Fruit fly (Drosophila melanogaster): ENCODE data around the gene cDIP.

Gene cDIP

dm6 chr3R:21188540-21189276, 27.8 kb upstream of the cDIP start (continued):
- peak; percentile 92 for TF ChIP-seq kni (GFP tag; optimal IDR thresholded peaks at IDR 0.05)
- peak; percentile 66 for TF ChIP-seq her (GFP tag; optimal IDR thresholded peaks at IDR 0.05)
- no peak for TF ChIP-seq CG6254 (GFP tag; optimal IDR thresholded peaks at IDR 0.05)
- TF ChIP-seq stwl (tag; optimal IDR thresholded peaks at IDR 0.05) = peak; percentile 9
- TF ChIP-seq CrebB (tag; optimal IDR thresholded peaks at IDR 0.05) = peak; percentile 65
- TF ChIP-seq CG10321 (GFP tag; IDR thresholded peaks at IDR 0.05) = no peak
- no peak for TF ChIP-seq aop (GFP tag; IDR thresholded peaks at IDR 0.05)
- no peak for TF ChIP-seq Xbp1 (GFP tag; optimal IDR thresholded peaks at IDR 0.05)
- TF ChIP-seq sens (GFP tag) = peak; percentile 75
- peak; percentile 56 for TF ChIP-seq lbe (GFP tag; optimal IDR thresholded peaks at IDR 0.05)
- TF ChIP-seq pb (GFP tag; optimal IDR thresholded peaks at IDR 0.05) = peak; percentile 52
- TF ChIP-seq rib (GFP tag; IDR thresholded peaks at IDR 0.05) = peak; percentile 60; the same call in 1 of the 2 replicates
- TF ChIP-seq peb (GFP tag; IDR thresholded peaks at IDR 0.05) = peak; percentile 21; the same call in 1 of the 2 replicates
- TF ChIP-seq nerfin-2 (GFP tag; IDR thresholded peaks at IDR 0.05; ENCODE audit: partially characterized antibody) = peak; percentile 18; the same call in 1 of the 2 replicates
- no peak for TF ChIP-seq pum (GFP tag; optimal IDR thresholded peaks at IDR 0.05)
- peak; percentile 13 for TF ChIP-seq CG7745 (tag; optimal IDR thresholded peaks at IDR 0.05)
- peak; percentile 46; the same call in 1 of the 3 replicates for TF ChIP-seq Optix (GFP tag; IDR thresholded peaks at IDR 0.05)
- TF ChIP-seq NK7.1 (GFP tag; optimal IDR thresholded peaks at IDR 0.05) = peak; percentile 18
- peak; percentile 33 for TF ChIP-seq CG1529 (GFP tag; optimal IDR thresholded peaks at IDR 0.05)
- no peak for TF ChIP-seq salm (tag; optimal IDR thresholded peaks at IDR 0.05)
- peak; percentile 65; the same call in 1 of the 2 replicates for TF ChIP-seq CG42726 (GFP tag; IDR thresholded peaks at IDR 0.05; ENCODE audit: partially characterized antibody)
- peak; percentile 98 for TF ChIP-seq Jarid2 (GFP tag; optimal IDR thresholded peaks at IDR 0.05)
- TF ChIP-seq pros (GFP tag; optimal IDR thresholded peaks at IDR 0.05) = peak; percentile 64
- TF ChIP-seq Sry-β (GFP tag; optimal IDR thresholded peaks at IDR 0.05) = no peak
- TF ChIP-seq CG2712 (tag; optimal IDR thresholded peaks at IDR 0.05) = peak; percentile 31
- TF ChIP-seq sqz (GFP tag; optimal IDR thresholded peaks at IDR 0.05) = peak; percentile 84
- peak; percentile 30 for TF ChIP-seq CG15601 (tag; optimal IDR thresholded peaks at IDR 0.05)
- TF ChIP-seq CG18599 (GFP tag; optimal IDR thresholded peaks at IDR 0.05) = peak; percentile 71
- peak; percentile 81 for TF ChIP-seq CG7987 (GFP tag; optimal IDR thresholded peaks at IDR 0.05)
- 0 out of 2 replicates have a peak, but pooled peaks have one; percentile 28 for TF ChIP-seq Awh (GFP tag; IDR thresholded peaks at IDR 0.05)
- no peak for TF ChIP-seq CG9876 (GFP tag; optimal IDR thresholded peaks at IDR 0.05)
- TF ChIP-seq CG1603 (tag; optimal IDR thresholded peaks at IDR 0.05) = peak; percentile 35
- TF ChIP-seq ci (GFP tag; IDR thresholded peaks at IDR 0.05) = peak; percentile 80
- TF ChIP-seq crc (GFP tag; optimal IDR thresholded peaks at IDR 0.05) = no peak
- peak; percentile 45 for TF ChIP-seq CG13624 (GFP tag; optimal IDR thresholded peaks at IDR 0.05)
- peak; percentile 29 for TF ChIP-seq CHES-1-like (GFP tag; optimal IDR thresholded peaks at IDR 0.05)
- TF ChIP-seq CG31365 (tag; optimal IDR thresholded peaks at IDR 0.05) = peak; percentile 53
- peak; percentile 36 for TF ChIP-seq wek (GFP tag; optimal IDR thresholded peaks at IDR 0.05)
- TF ChIP-seq PHDP (tag; optimal IDR thresholded peaks at IDR 0.05) = peak; percentile 19
- no peak for TF ChIP-seq ssp (GFP tag; IDR thresholded peaks at IDR 0.05)
- TF ChIP-seq Hr51 (GFP tag; optimal IDR thresholded peaks at IDR 0.05) = peak in 1 of 2 experiments; percentile 29
- TF ChIP-seq E2f2 (GFP tag; IDR thresholded peaks at IDR 0.05) = no peak; the same call in 1 of the 2 replicates
- TF ChIP-seq CG7271 (tag; optimal IDR thresholded peaks at IDR 0.05) = peak; percentile 32
- TF ChIP-seq lov (optimal IDR thresholded peaks at IDR 0.05) = no peak
- TF ChIP-seq lov (GFP tag; IDR thresholded peaks at IDR 0.05) = peak; percentile 6; the same call in 1 of the 3 replicates
- TF ChIP-seq Adf1 (GFP tag; IDR thresholded peaks at IDR 0.05) = peak; percentile 80
- no peak; the same call in 1 of the 3 replicates for TF ChIP-seq row (GFP tag; IDR thresholded peaks at IDR 0.05)
- peak; percentile 11 for TF ChIP-seq CG14710 (tag; optimal IDR thresholded peaks at IDR 0.05)

Measured in whole organism, embryonic.